Fruit fly (Drosophila melanogaster) whole organism, embryonic: ENCODE results near the gene Gs1l.

Experiments
- Atf6 ChIP-seq: fragments of 200-800 bp; sonication (Bioruptor generic); IDR thresholded peaks from 2 replicates; pipeline ENCODE4 v1.3.6; 2022; ENCODE audit warnings: missing biosample characterization, missing genetic modification characterization
- BtbVII ChIP-seq: fragments of 200-800 bp; sonication (Bioruptor generic); optimal IDR thresholded peaks from 3 replicates; lab custom pipeline; 2017; ENCODE audit warnings: missing biosample characterization, mild to moderate bottlenecking, missing genetic modification characterization
- CG12071 ChIP-seq: fragments of 200-800 bp; sonication (Bioruptor generic); optimal IDR thresholded peaks from 3 replicates; lab custom pipeline; 2018; ENCODE audit warnings: missing biosample characterization, mild to moderate bottlenecking, missing genetic modification characterization
- CG12104 ChIP-seq: fragments of 200-800 bp; sonication (Bioruptor generic); optimal IDR thresholded peaks from 3 replicates; lab custom pipeline; 2016; ENCODE audit warnings: missing biosample characterization, missing genetic modification characterization
- CG12219 ChIP-seq: fragments of 200-800 bp; sonication (Bioruptor generic); optimal IDR thresholded peaks from 3 replicates; lab custom pipeline; 2018; ENCODE audit warnings: missing biosample characterization, mild to moderate bottlenecking, missing genetic modification characterization
- CG12942 ChIP-seq: fragments of 200-800 bp; sonication (Bioruptor generic); optimal IDR thresholded peaks from 3 replicates; lab custom pipeline; 2016; ENCODE audit warnings: missing biosample characterization, missing genetic modification characterization
- CG13424 ChIP-seq: fragments of 200-800 bp; sonication (Bioruptor generic); optimal IDR thresholded peaks from 2 replicates; lab custom pipeline; 2019; ENCODE audit warnings: missing biosample characterization, mild to moderate bottlenecking, missing genetic modification characterization, moderate library complexity
- CG14050 ChIP-seq: fragments of 200-800 bp; sonication (Bioruptor generic); IDR thresholded peaks from 3 replicates; pipeline ENCODE4 v1.3.6; 2022; ENCODE audit warnings: missing biosample characterization, missing genetic modification characterization
- CG1602 ChIP-seq: fragments of 200-800 bp; sonication (Bioruptor generic); optimal IDR thresholded peaks from 3 replicates; lab custom pipeline; 2016; ENCODE audit warnings: missing biosample characterization, missing genetic modification characterization
- CG1603 ChIP-seq: fragments of 200-800 bp; sonication (Bioruptor generic); optimal IDR thresholded peaks from 2 replicates; lab custom pipeline; 2019; ENCODE audit warnings: missing biosample characterization, mild to moderate bottlenecking, missing genetic modification characterization, moderate library complexity
- CG16779 ChIP-seq: fragments of 200-800 bp; sonication (Bioruptor generic); IDR thresholded peaks from 2 replicates; pipeline ENCODE4 v1.3.6; 2022; ENCODE audit warnings: missing biosample characterization, missing genetic modification characterization
- CG17359 ChIP-seq: fragments of 200-800 bp; sonication (Bioruptor generic); optimal IDR thresholded peaks from 3 replicates; lab custom pipeline; 2018; ENCODE audit warnings: missing biosample characterization, mild to moderate bottlenecking, missing genetic modification characterization, moderate library complexity
- CG17912 ChIP-seq: fragments of 200-800 bp; sonication (Bioruptor generic); optimal IDR thresholded peaks from 2 replicates; lab custom pipeline; 2018; ENCODE audit warnings: missing biosample characterization, mild to moderate bottlenecking, missing genetic modification characterization
- CG1792 ChIP-seq: fragments of 200-800 bp; sonication (Bioruptor generic); optimal IDR thresholded peaks from 2 replicates; lab custom pipeline; 2016; ENCODE audit warnings: missing biosample characterization, missing genetic modification characterization
- CG1832 ChIP-seq: fragments of 200-800 bp; sonication (Bioruptor generic); optimal IDR thresholded peaks from 2 replicates; lab custom pipeline; 2017; ENCODE audit warnings: missing biosample characterization, mild to moderate bottlenecking, missing genetic modification characterization, inconsistent platforms
- CG2120 ChIP-seq: fragments of 200-800 bp; sonication (Bioruptor generic); optimal IDR thresholded peaks from 3 replicates; lab custom pipeline; 2016; ENCODE audit warnings: missing biosample characterization, missing genetic modification characterization
- CG31365 ChIP-seq: fragments of 200-800 bp; sonication (Bioruptor generic); optimal IDR thresholded peaks from 2 replicates; lab custom pipeline; 2018; ENCODE audit warnings: missing biosample characterization, mild to moderate bottlenecking, missing genetic modification characterization
- CG3163 ChIP-seq: fragments of 200-800 bp; sonication (Bioruptor generic); optimal IDR thresholded peaks from 3 replicates; lab custom pipeline; 2016; ENCODE audit warnings: missing biosample characterization, missing genetic modification characterization
- CG32772 ChIP-seq: fragments of 200-800 bp; sonication (Bioruptor generic); IDR thresholded peaks from 2 replicates; pipeline ENCODE4 v1.3.6; 2022; ENCODE audit warnings: missing biosample characterization, missing genetic modification characterization
- CG34224 ChIP-seq: fragments of 200-800 bp; sonication (Bioruptor generic); IDR thresholded peaks from 3 replicates; pipeline ENCODE4 v1.3.6; 2022; ENCODE audit warnings: missing biosample characterization, missing genetic modification characterization; ENCODE audit not compliant: partially characterized antibody
- CG34422 ChIP-seq: fragments of 200-800 bp; sonication (Bioruptor generic); IDR thresholded peaks from 3 replicates; pipeline ENCODE4 v1.3.6; 2022; ENCODE audit warnings: missing biosample characterization, missing genetic modification characterization
- CG5245 ChIP-seq: fragments of 200-800 bp; sonication (Bioruptor generic); optimal IDR thresholded peaks from 3 replicates; lab custom pipeline; 2016; ENCODE audit warnings: missing biosample characterization, missing genetic modification characterization
- CG6683 ChIP-seq: fragments of 200-800 bp; sonication (Bioruptor generic); optimal IDR thresholded peaks from 2 replicates; lab custom pipeline; 2017; ENCODE audit warnings: missing biosample characterization, mild to moderate bottlenecking, missing genetic modification characterization, missing genetic modification reagents
- CG6689 ChIP-seq: fragments of 200-800 bp; sonication (Bioruptor generic); IDR thresholded peaks from 2 replicates; pipeline ENCODE4 v1.3.6; 2022; ENCODE audit warnings: missing biosample characterization, missing genetic modification characterization
- Doc2 ChIP-seq: fragments of 200-800 bp; sonication (Bioruptor generic); IDR thresholded peaks from 2 replicates; pipeline ENCODE4 v1.3.6; 2022; ENCODE audit warnings: missing biosample characterization, missing genetic modification characterization
- GATAe ChIP-seq: fragments of 200-800 bp; sonication (Bioruptor generic); conservative IDR thresholded peaks from 2 replicates; pipeline ENCODE4 v1.3.6; 2022; ENCODE audit warnings: missing biosample characterization, missing genetic modification characterization
- Gug ChIP-seq: fragments of 200-800 bp; sonication (Bioruptor generic); IDR thresholded peaks from 4 replicates; pipeline ENCODE4 v1.3.6; 2022; ENCODE audit warnings: missing biosample characterization, missing genetic modification characterization
- HLHmδ ChIP-seq: fragments of 200-800 bp; sonication (Bioruptor generic); optimal IDR thresholded peaks from 2 replicates; lab custom pipeline; 2018; ENCODE audit warnings: missing biosample characterization, mild to moderate bottlenecking, missing genetic modification characterization, moderate library complexity
- Oaz ChIP-seq: fragments of 200-800 bp; sonication (Bioruptor generic); IDR thresholded peaks from 2 replicates; pipeline ENCODE4 v1.3.6; 2022; ENCODE audit warnings: missing biosample characterization, missing genetic modification characterization
- Taf1 ChIP-seq: fragments of 200-800 bp; sonication (Bioruptor generic); IDR thresholded peaks from 2 replicates; pipeline ENCODE4 v1.3.6; 2022; ENCODE audit warnings: missing biosample characterization, missing genetic modification characterization
- al ChIP-seq: fragments of 200-800 bp; sonication (Bioruptor generic); IDR thresholded peaks from 2 replicates; pipeline ENCODE4 v1.3.6; 2022; ENCODE audit warnings: missing biosample characterization, missing genetic modification characterization
- bcd ChIP-seq: fragments of 200-800 bp; sonication (Bioruptor generic); optimal IDR thresholded peaks from 2 replicates; lab custom pipeline; 2017; ENCODE audit warnings: missing biosample characterization, mild to moderate bottlenecking, missing genetic modification characterization
- bowl ChIP-seq: fragments of 200-800 bp; sonication (Bioruptor generic); IDR thresholded peaks from 2 replicates; pipeline ENCODE4 v1.3.6; 2022; ENCODE audit warnings: missing biosample characterization, missing genetic modification characterization
- btn ChIP-seq: fragments of 200-800 bp; sonication (Bioruptor generic); optimal IDR thresholded peaks from 2 replicates; lab custom pipeline; 2016; ENCODE audit warnings: missing biosample characterization, missing genetic modification characterization
- dan ChIP-seq: fragments of 200-800 bp; sonication (Bioruptor generic); IDR thresholded peaks from 2 replicates; pipeline ENCODE4 v1.3.6; 2022; ENCODE audit warnings: missing biosample characterization, missing genetic modification characterization
- danr ChIP-seq: fragments of 200-800 bp; sonication (Bioruptor generic); IDR thresholded peaks from 2 replicates; pipeline ENCODE4 v1.3.6; 2022; ENCODE audit warnings: missing biosample characterization, missing genetic modification characterization
- dati ChIP-seq: fragments of 200-800 bp; sonication (Bioruptor generic); IDR thresholded peaks from 2 replicates; pipeline ENCODE4 v1.3.6; 2022; ENCODE audit warnings: missing biosample characterization, missing genetic modification characterization
- esg ChIP-seq: fragments of 200-800 bp; sonication (Bioruptor generic); conservative IDR thresholded peaks from 2 replicates; pipeline ENCODE4 v1.3.6; 2022; ENCODE audit warnings: missing biosample characterization, missing genetic modification characterization
- fd64A ChIP-seq: fragments of 200-800 bp; sonication (Bioruptor generic); optimal IDR thresholded peaks from 3 replicates; lab custom pipeline; 2018; ENCODE audit warnings: missing biosample characterization, mild to moderate bottlenecking, missing genetic modification characterization
- gfzf ChIP-seq: fragments of 200-800 bp; sonication (Bioruptor generic); optimal IDR thresholded peaks from 2 replicates; lab custom pipeline; 2016; ENCODE audit warnings: missing biosample characterization, mild to moderate bottlenecking, missing genetic modification characterization, moderate library complexity
- grn ChIP-seq: fragments of 200-800 bp; sonication (Bioruptor generic); optimal IDR thresholded peaks from 3 replicates; lab custom pipeline; 2017; ENCODE audit warnings: missing biosample characterization, missing genetic modification characterization
- hb ChIP-seq: fragments of 200-800 bp; sonication (Bioruptor generic); IDR thresholded peaks from 3 replicates; pipeline ENCODE4 v1.3.6; 2022; ENCODE audit warnings: missing biosample characterization, missing genetic modification characterization; ENCODE audit not compliant: partially characterized antibody
- hth ChIP-seq: fragments of >200 bp; optimal IDR thresholded peaks from 2 replicates; lab custom pipeline; 2017; ENCODE audit warnings: inconsistent platforms
- lilli ChIP-seq: fragments of 200-800 bp; sonication (Bioruptor generic); optimal IDR thresholded peaks from 3 replicates; lab custom pipeline; 2016; ENCODE audit warnings: missing biosample characterization, missing genetic modification characterization
- org-1 ChIP-seq: fragments of 200-800 bp; sonication (Bioruptor generic); optimal IDR thresholded peaks from 2 replicates; lab custom pipeline; 2017; ENCODE audit warnings: missing biosample characterization, missing genetic modification characterization
- otp ChIP-seq: fragments of 200-800 bp; sonication (Bioruptor generic); IDR thresholded peaks from 3 replicates; pipeline ENCODE4, ENCODE4 v1.3.6; 2022; ENCODE audit warnings: missing biosample characterization, missing genetic modification characterization
- phol ChIP-seq: fragments of 200-800 bp; sonication (Bioruptor generic); optimal IDR thresholded peaks from 3 replicates; lab custom pipeline; 2018; ENCODE audit warnings: missing biosample characterization, mild to moderate bottlenecking, missing genetic modification characterization, moderate library complexity
- slou ChIP-seq: fragments of 200-800 bp; sonication (Bioruptor generic); optimal IDR thresholded peaks from 3 replicates; lab custom pipeline; 2016; ENCODE audit warnings: missing biosample characterization, missing genetic modification characterization
- sna ChIP-seq: fragments of 200-800 bp; sonication (Bioruptor generic); IDR thresholded peaks from 2 replicates; pipeline ENCODE4 v1.3.6; 2022; ENCODE audit warnings: missing biosample characterization, missing genetic modification characterization; ENCODE audit not compliant: partially characterized antibody
- so ChIP-seq: fragments of 200-800 bp; sonication (Bioruptor generic); IDR thresholded peaks from 3 replicates; pipeline ENCODE4 v1.3.6; 2022; ENCODE audit warnings: missing biosample characterization, missing genetic modification characterization
- tup ChIP-seq: fragments of 200-800 bp; sonication (Bioruptor generic); optimal IDR thresholded peaks from 2 replicates; lab custom pipeline; 2016; ENCODE audit warnings: missing biosample characterization, mild to moderate bottlenecking, missing genetic modification characterization, moderate library complexity
- vvl ChIP-seq: fragments of 200-800 bp; sonication (Bioruptor generic); IDR thresholded peaks from 2 replicates; pipeline ENCODE4 v1.3.6; 2022; ENCODE audit warnings: missing biosample characterization, missing genetic modification characterization
- wdn ChIP-seq: fragments of 200-800 bp; sonication (Bioruptor generic); IDR thresholded peaks from 2 replicates; pipeline ENCODE4 v1.3.6; 2022; ENCODE audit warnings: missing biosample characterization, missing genetic modification characterization

Gene Gs1l

dm6 chr2L:4463323-4463722 lies 6.7 kb upstream of the Gs1l start, which contains the start of the genes CG15443 and Paris (continued):
- TF ChIP-seq otp (peak; percentile 25; the same call in 1 of the 3 replicates), CG34422 (GFP tag; lab: Robert Waterston, UW) (no peak), grn (GFP tag; lab: Kevin White, UChicago) (no peak), CG12942 (GFP tag; lab: Kevin White, UChicago) (no peak), vvl (peak; percentile 57), org-1 (no peak), CG1832 (GFP tag; lab: Kevin White, UChicago) (no peak), hth (lab: Kevin White, UChicago) (no peak), danr (GFP tag; lab: Robert Waterston, UW) (no peak), CG17359 (tag; lab: Kevin White, UChicago) (peak; percentile 28), BtbVII (peak; percentile 17), wdn (GFP tag; lab: Robert Waterston, UW) (no peak), CG14050 (no peak), Oaz (no peak), HLHmδ (GFP tag; lab: Kevin White, UChicago) (no peak), gfzf (GFP tag; lab: Kevin White, UChicago) (no peak), esg (GFP tag; lab: Robert Waterston, UW) (no peak), CG3163 (GFP tag; lab: Kevin White, UChicago) (no peak), CG12219 (GFP tag; lab: Kevin White, UChicago) (no peak), Gug (GFP tag; lab: Robert Waterston, UW) (no peak), Atf6 (GFP tag; lab: Robert Waterston, UW) (no peak), CG32772 (GFP tag; lab: Robert Waterston, UW) (no peak), fd64A (GFP tag; lab: Kevin White, UChicago) (no peak), sna (GFP tag; lab: Robert Waterston, UW) (peak; percentile 71), tup (no peak), dan (GFP tag; lab: Robert Waterston, UW) (no peak), phol (tag; lab: Kevin White, UChicago) (peak; percentile 38), CG12071 (no peak), dati (GFP tag; lab: Robert Waterston, UW) (no peak), CG13424 (tag; lab: Kevin White, UChicago) (peak; percentile 6), CG12104 (GFP tag; lab: Kevin White, UChicago) (no peak), CG1603 (peak; percentile 65), Doc2 (GFP tag; lab: Robert Waterston, UW) (no peak), lilli (no peak), CG16779 (GFP tag; lab: Robert Waterston, UW) (no peak), CG1792 (GFP tag; lab: Kevin White, UChicago) (no peak), CG5245 (GFP tag; lab: Kevin White, UChicago) (no peak), CG34224 (GFP tag; lab: Robert Waterston, UW) (peak; percentile 75), slou (GFP tag; lab: Kevin White, UChicago) (no peak), GATAe (GFP tag; lab: Robert Waterston, UW) (no peak), bcd (GFP tag; lab: Kevin White, UChicago) (no peak), btn (GFP tag; lab: Kevin White, UChicago) (no peak), CG6689 (GFP tag; lab: Robert Waterston, UW) (no peak), CG2120 (GFP tag; lab: Kevin White, UChicago) (peak; percentile 22), Taf1 (GFP tag; lab: Robert Waterston, UW) (no peak), al (GFP tag; lab: Robert Waterston, UW) (no peak), bowl (GFP tag; lab: Robert Waterston, UW) (no peak), so (no peak), hb (GFP tag; lab: Robert Waterston, UW) (peak; percentile 99), CG6683 (GFP tag; lab: Kevin White, UChicago) (no peak), CG17912 (GFP tag; lab: Kevin White, UChicago) (no peak), CG1602 (GFP tag; lab: Kevin White, UChicago) (no peak), CG31365 (tag; lab: Kevin White, UChicago) (no peak)
